Fruit fly (Drosophila melanogaster): ENCODE data around the gene CG5623.

DNA sequence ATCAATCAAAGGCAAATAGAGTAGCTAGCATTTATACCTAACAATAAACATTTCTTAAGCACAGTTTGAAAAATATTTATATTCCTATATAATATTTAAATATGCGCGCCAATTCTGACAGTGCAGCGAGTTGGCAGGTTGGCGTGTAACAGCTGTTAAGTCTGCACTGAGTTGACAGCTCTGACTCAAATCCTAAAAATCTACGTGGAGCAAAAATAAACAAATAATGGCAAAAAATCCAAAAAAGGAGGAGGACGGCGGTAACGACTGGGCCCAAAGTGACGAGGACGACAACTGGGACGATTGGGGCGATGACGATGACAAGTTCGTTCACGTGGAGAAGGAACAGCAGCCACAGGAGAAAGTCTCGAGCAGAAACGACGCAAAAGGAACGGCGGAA, 19.3 kb upstream of the CG5623 start, which contains the start of gene CG9590:
- TF ChIP-seq CTCF (optimal IDR thresholded peaks at IDR 0.05) (no peak), CG8478 (optimal IDR thresholded peaks at IDR 0.05) (no peak)

Measured in S2 (cell line).